Worm (Caenorhabditis elegans) whole organism, midembryonic: ENCODE results near the gene K08B12.3.

Source experiments
- T22C8.4 ChIP-seq: fragments of 200-800 bp; sonication (Bioruptor generic); IDR thresholded peaks from 2 replicates; pipeline ENCODE4 v1.3.6; 2022; ENCODE audit warnings: missing genetic modification characterization, missing compliant biosample characterization
- cog-1 ChIP-seq: sonication (generic microtip); optimal IDR thresholded peaks from 2 replicates; lab custom pipeline; 2016; ENCODE audit warnings: missing genetic modification characterization, missing compliant biosample characterization
- flt-1 ChIP-seq: fragments of 200-800 bp; sonication (Bioruptor generic); IDR thresholded peaks from 2 replicates; pipeline ENCODE4 v1.3.6; 2022; ENCODE audit warnings: missing genetic modification characterization, missing compliant biosample characterization
- ref-1 ChIP-seq: fragments of 200-800 bp; sonication (Bioruptor generic); conservative IDR thresholded peaks from 2 replicates; pipeline ENCODE4 v1.3.6; 2022; ENCODE audit warnings: missing genetic modification reagents, missing genetic modification characterization, missing compliant biosample characterization
- ztf-23 ChIP-seq: fragments of 200-800 bp; sonication (Bioruptor generic); IDR thresholded peaks from 2 replicates; pipeline ENCODE4 v1.3.6; 2022; ENCODE audit warnings: missing genetic modification reagents, missing genetic modification characterization, missing compliant biosample characterization

- no peak for TF ChIP-seq cog-1 (tag; lab: Kevin White, UChicago)
- TF ChIP-seq T22C8.4: no peak
- no peak for TF ChIP-seq flt-1 (GFP tag; lab: Robert Waterston, UW)
- TF ChIP-seq ref-1: no peak
- TF ChIP-seq ztf-23: no peak
Observed at ce11 chrV:6214465-6214864, 20.5 kb upstream of the K08B12.3 start.
